Worm (Caenorhabditis elegans) whole organism, L3 larva: ENCODE data around the gene lgc-22.

Source experiments
- ceh-82 ChIP-seq: fragments of 150-350 bp; optimal IDR thresholded peaks from 2 replicates; lab custom pipeline; 2014; ENCODE audit warnings: missing biosample characterization, missing genetic modification characterization
- ceh-9 ChIP-seq: sonication (generic microtip); optimal IDR thresholded peaks from 2 replicates; lab custom pipeline; 2018; ENCODE audit warnings: missing biosample characterization, missing genetic modification characterization
- elt-1 ChIP-seq: fragments of 150-350 bp; optimal IDR thresholded peaks from 2 replicates; lab custom pipeline; 2014; ENCODE audit warnings: missing biosample characterization, missing genetic modification characterization
- elt-3 ChIP-seq, 3 experiments: fragments of 150-350 bp in 1 of 3; sonication (generic microtip) in 2 of 3; optimal IDR thresholded peaks; 2 replicates in 2 of 3; 4 replicates in 1 of 3; lab custom pipeline; 2014 to 2017; ENCODE audit warnings: missing biosample characterization in 3 of 3, missing genetic modification characterization in 3 of 3
- fkh-10 ChIP-seq: sonication (generic microtip); optimal IDR thresholded peaks from 2 replicates; lab custom pipeline; 2017; ENCODE audit warnings: missing biosample characterization, missing genetic modification reagents, missing genetic modification characterization
- mdl-1 ChIP-seq: fragments of 150-350 bp; optimal IDR thresholded peaks from 2 replicates; lab custom pipeline; 2014; ENCODE audit warnings: missing biosample characterization, missing genetic modification characterization
- nhr-12 ChIP-seq: fragments of 150-350 bp; optimal IDR thresholded peaks from 2 replicates; lab custom pipeline; 2014; ENCODE audit warnings: missing biosample characterization, missing genetic modification characterization
- nhr-237 ChIP-seq: fragments of 150-350 bp; optimal IDR thresholded peaks from 2 replicates; lab custom pipeline; 2014; ENCODE audit warnings: missing biosample characterization, missing genetic modification characterization
- pqm-1 ChIP-seq: fragments of 150-350 bp; optimal IDR thresholded peaks from 2 replicates; lab custom pipeline; 2017; ENCODE audit warnings: missing biosample characterization, missing genetic modification characterization, inconsistent platforms
- snpc-4 ChIP-seq: fragments of 150-350 bp; optimal IDR thresholded peaks from 2 replicates; lab custom pipeline; 2014; ENCODE audit warnings: missing biosample characterization, missing genetic modification characterization
- tbx-2 ChIP-seq: sonication (generic microtip); optimal IDR thresholded peaks from 2 replicates; lab custom pipeline; 2016; ENCODE audit warnings: mild to moderate bottlenecking, missing genetic modification characterization, missing compliant biosample characterization
- unc-39 ChIP-seq: sonication (generic microtip); optimal IDR thresholded peaks from 4 replicates; lab custom pipeline; 2017; ENCODE audit warnings: missing biosample characterization, missing genetic modification characterization
- ztf-11 ChIP-seq: fragments of 150-350 bp; optimal IDR thresholded peaks from 2 replicates; lab custom pipeline; 2014; ENCODE audit warnings: missing biosample characterization, missing genetic modification characterization

DNA sequence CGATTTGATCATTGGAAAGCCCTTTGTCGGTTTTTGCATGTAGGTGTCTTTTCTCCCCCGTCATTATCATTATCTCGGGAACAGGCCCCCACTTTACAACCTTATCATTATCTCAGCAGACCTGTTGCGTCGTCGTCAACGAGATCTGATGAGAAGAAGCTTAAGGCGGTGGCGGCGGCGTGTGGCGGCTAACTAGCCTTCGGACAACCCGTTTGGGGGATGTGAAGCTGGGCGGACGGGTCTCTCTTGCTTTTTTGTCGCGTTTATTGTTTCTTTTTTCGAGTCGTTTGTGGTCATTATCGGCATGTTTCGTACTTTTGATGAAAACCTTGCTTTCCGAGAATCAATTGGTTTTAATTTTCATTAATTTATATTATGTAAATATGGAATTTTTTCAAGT, 1.1 kb upstream of the lgc-22 start:
- TF ChIP-seq nhr-237 (tag; lab: Kevin White, UChicago) (no peak), elt-1 (tag; lab: Kevin White, UChicago) (no peak), snpc-4 (no peak), pqm-1 (tag; lab: Kevin White, UChicago) (no peak), elt-3 (tag; optimal IDR thresholded peaks at IDR 0.05; lab: Kevin White, UChicago) (no peak), ztf-11 (no peak), ceh-9 (tag; lab: Kevin White, UChicago) (no peak), unc-39 (no peak), nhr-12 (tag; lab: Kevin White, UChicago) (no peak), fkh-10 (GFP tag; lab: Kevin White, UChicago) (no peak), mdl-1 (tag; lab: Kevin White, UChicago) (no peak), ceh-82 (tag; lab: Kevin White, UChicago) (no peak), tbx-2 (tag; lab: Kevin White, UChicago) (no peak)
